Fruit fly (Drosophila melanogaster) whole organism, prepupa: Measurements from ENCODE around the gene glob2.

Experiments
- Blimp-1 ChIP-seq: fragments of 200-800 bp; sonication (Bioruptor generic); optimal IDR thresholded peaks from 3 replicates; lab custom pipeline; 2017; ENCODE audit warnings: missing biosample characterization, missing genetic modification characterization, mild to moderate bottlenecking, moderate library complexity, missing genetic modification reagents
- CG10631 ChIP-seq: fragments of 200-800 bp; sonication (Bioruptor generic); optimal IDR thresholded peaks from 2 replicates; lab custom pipeline; 2016; ENCODE audit warnings: missing biosample characterization, missing genetic modification characterization
- CG10669 ChIP-seq: fragments of 200-800 bp; sonication (Bioruptor generic); optimal IDR thresholded peaks from 3 replicates; lab custom pipeline; 2018; ENCODE audit warnings: missing biosample characterization, mild to moderate bottlenecking, missing genetic modification characterization, moderate library complexity
- CG11294 ChIP-seq: fragments of 200-800 bp; sonication (Bioruptor generic); IDR thresholded peaks from 2 replicates; pipeline ENCODE4 v1.3.6; 2022; ENCODE audit warnings: missing biosample characterization, missing genetic modification characterization
- CG1621 ChIP-seq: fragments of 200-800 bp; sonication (Bioruptor generic); optimal IDR thresholded peaks from 3 replicates; lab custom pipeline; 2018; ENCODE audit warnings: missing biosample characterization, mild to moderate bottlenecking, missing genetic modification characterization
- CG16779 ChIP-seq: fragments of 200-800 bp; sonication (Bioruptor generic); optimal IDR thresholded peaks from 3 replicates; lab custom pipeline; 2017; ENCODE audit warnings: missing biosample characterization, mild to moderate bottlenecking, missing genetic modification characterization
- CG3032 ChIP-seq: fragments of 200-800 bp; optimal IDR thresholded peaks from 2 replicates; lab custom pipeline; 2019; ENCODE audit warnings: missing biosample characterization, mild to moderate bottlenecking, missing genetic modification characterization, moderate library complexity
- CG34406 ChIP-seq: fragments of 200-800 bp; sonication (Bioruptor generic); optimal IDR thresholded peaks from 3 replicates; lab custom pipeline; 2016; ENCODE audit warnings: missing biosample characterization, missing genetic modification characterization
- CG4318 ChIP-seq: fragments of 200-800 bp; sonication (Bioruptor generic); optimal IDR thresholded peaks from 3 replicates; lab custom pipeline; 2017; ENCODE audit warnings: missing biosample characterization, mild to moderate bottlenecking, missing genetic modification characterization
- CG6163 ChIP-seq: fragments of 200-800 bp; sonication (Bioruptor generic); IDR thresholded peaks from 3 replicates; pipeline ENCODE4 v1.3.6; 2022; ENCODE audit warnings: missing biosample characterization, missing genetic modification characterization
- CG6276 ChIP-seq: fragments of 200-800 bp; sonication (Bioruptor generic); optimal IDR thresholded peaks from 2 replicates; lab custom pipeline; 2017; ENCODE audit warnings: missing biosample characterization, mild to moderate bottlenecking, missing genetic modification characterization
- CG6792 ChIP-seq: fragments of 200-800 bp; sonication (Bioruptor generic); optimal IDR thresholded peaks from 3 replicates; lab custom pipeline; 2016; ENCODE audit warnings: missing biosample characterization, missing genetic modification characterization
- CG6808 ChIP-seq: fragments of 200-800 bp; sonication (Bioruptor generic); optimal IDR thresholded peaks from 3 replicates; lab custom pipeline; 2017; ENCODE audit warnings: missing biosample characterization, missing genetic modification characterization, mild to moderate bottlenecking, moderate library complexity, missing genetic modification reagents
- CG8119 ChIP-seq: fragments of 200-800 bp; sonication (Bioruptor generic); IDR thresholded peaks from 3 replicates; pipeline ENCODE4 v1.3.6; 2022; ENCODE audit warnings: missing biosample characterization, missing genetic modification characterization
- CG8319 ChIP-seq: fragments of 200-800 bp; sonication (Bioruptor generic); optimal IDR thresholded peaks from 3 replicates; lab custom pipeline; 2016; ENCODE audit warnings: missing biosample characterization, missing genetic modification characterization
- CG8632 ChIP-seq: fragments of 200-800 bp; sonication (Bioruptor generic); optimal IDR thresholded peaks from 3 replicates; lab custom pipeline; 2016; ENCODE audit warnings: missing biosample characterization, missing genetic modification characterization
- CG9139 ChIP-seq: fragments of 200-800 bp; sonication (Bioruptor generic); optimal IDR thresholded peaks from 3 replicates; lab custom pipeline; 2017; ENCODE audit warnings: missing biosample characterization, mild to moderate bottlenecking, missing genetic modification characterization
- Eip75B ChIP-seq: fragments of 200-800 bp; sonication (Bioruptor generic); optimal IDR thresholded peaks from 3 replicates; lab custom pipeline; 2016; ENCODE audit warnings: missing biosample characterization, missing genetic modification characterization
- Eip78C ChIP-seq: fragments of 200-800 bp; sonication (Bioruptor generic); peaks from one replicate; lab custom pipeline; 2016; ENCODE audit warnings: missing biosample characterization, missing genetic modification characterization
- Eip93F ChIP-seq: fragments of 200-800 bp; sonication (Bioruptor generic); optimal IDR thresholded peaks from 2 replicates; lab custom pipeline; 2016; ENCODE audit warnings: missing biosample characterization, mild to moderate bottlenecking, missing genetic modification characterization
- Ets21C ChIP-seq: fragments of 200-800 bp; sonication (Bioruptor generic); optimal IDR thresholded peaks from 3 replicates; lab custom pipeline; 2016; ENCODE audit warnings: missing biosample characterization, missing genetic modification characterization
- Ets96B ChIP-seq: fragments of 200-800 bp; optimal IDR thresholded peaks from 2 replicates; lab custom pipeline; 2019; ENCODE audit warnings: missing biosample characterization, mild to moderate bottlenecking, missing genetic modification characterization, moderate library complexity
- Hr38 ChIP-seq: sonication (Bioruptor generic); optimal IDR thresholded peaks from 2 replicates; lab custom pipeline; 2016; ENCODE audit warnings: missing biosample characterization, missing genetic modification characterization
- Hr39 ChIP-seq: fragments of 200-800 bp; sonication (Bioruptor generic); optimal IDR thresholded peaks from 2 replicates; lab custom pipeline; 2016; ENCODE audit warnings: missing biosample characterization, missing genetic modification characterization
- Hr4 ChIP-seq: fragments of 200-800 bp; sonication (Bioruptor generic); optimal IDR thresholded peaks from 3 replicates; lab custom pipeline; 2016; ENCODE audit warnings: missing biosample characterization, missing genetic modification characterization
- Met ChIP-seq: fragments of 200-800 bp; sonication (Bioruptor generic); optimal IDR thresholded peaks from 3 replicates; lab custom pipeline; 2016; ENCODE audit warnings: missing biosample characterization, missing genetic modification characterization
- OdsH ChIP-seq: fragments of 200-800 bp; sonication (Bioruptor generic); optimal IDR thresholded peaks from 3 replicates; lab custom pipeline; 2016; ENCODE audit warnings: missing biosample characterization, missing genetic modification characterization
- Smox ChIP-seq: fragments of 200-800 bp; sonication (Bioruptor generic); optimal IDR thresholded peaks from 3 replicates; lab custom pipeline; 2016; ENCODE audit warnings: missing biosample characterization, missing genetic modification characterization
- achi ChIP-seq: fragments of 200-800 bp; sonication (Bioruptor generic); optimal IDR thresholded peaks from 3 replicates; lab custom pipeline; 2016; ENCODE audit warnings: missing biosample characterization, missing genetic modification characterization
- dac ChIP-seq: fragments of 200-800 bp; sonication (Bioruptor generic); optimal IDR thresholded peaks from 2 replicates; lab custom pipeline; 2017; ENCODE audit warnings: missing biosample characterization, mild to moderate bottlenecking, missing genetic modification characterization
- dsx ChIP-seq: fragments of 200-800 bp; optimal IDR thresholded peaks from 3 replicates; lab custom pipeline; 2019; ENCODE audit warnings: missing biosample characterization, mild to moderate bottlenecking, missing genetic modification characterization, moderate library complexity; ENCODE audit not compliant: poor library complexity, severe bottlenecking
- eg ChIP-seq: fragments of 200-800 bp; sonication (Bioruptor generic); IDR thresholded peaks from 3 replicates; pipeline ENCODE4 v1.3.6; 2022; ENCODE audit warnings: missing biosample characterization, missing genetic modification characterization
- fd85E ChIP-seq: fragments of 200-800 bp; sonication (Bioruptor generic); optimal IDR thresholded peaks from 3 replicates; lab custom pipeline; 2016; ENCODE audit warnings: missing biosample characterization, missing genetic modification characterization
- fkh ChIP-seq: fragments of 200-800 bp; sonication (Bioruptor generic); optimal IDR thresholded peaks from 3 replicates; lab custom pipeline; 2017; ENCODE audit warnings: missing biosample characterization, mild to moderate bottlenecking, missing genetic modification characterization, moderate library complexity
- lz ChIP-seq: fragments of 200-800 bp; sonication (Bioruptor generic); optimal IDR thresholded peaks from 3 replicates; lab custom pipeline; 2016; ENCODE audit warnings: missing biosample characterization, missing genetic modification characterization
- net ChIP-seq: fragments of 200-800 bp; sonication (Bioruptor generic); optimal IDR thresholded peaks from 3 replicates; lab custom pipeline; 2016; ENCODE audit warnings: missing biosample characterization, missing genetic modification characterization
- spab ChIP-seq: fragments of 200-800 bp; sonication (Bioruptor generic); optimal IDR thresholded peaks from 2 replicates; lab custom pipeline; 2017; ENCODE audit warnings: missing biosample characterization, mild to moderate bottlenecking, missing genetic modification characterization, missing genetic modification reagents
- ss ChIP-seq, 2 experiments: fragments of 200-800 bp; sonication (Bioruptor generic); optimal IDR thresholded peaks; 2 replicates in 1 of 2; 3 replicates in 1 of 2; lab custom pipeline; 2017 to 2018; ENCODE audit warnings: mild to moderate bottlenecking in 2 of 2, missing biosample characterization in 2 of 2, missing genetic modification characterization in 2 of 2, moderate library complexity in 1 of 2
- vri ChIP-seq: fragments of 200-800 bp; sonication (Bioruptor generic); optimal IDR thresholded peaks from 3 replicates; lab custom pipeline; 2016; ENCODE audit warnings: missing biosample characterization, mild to moderate bottlenecking, missing genetic modification characterization

Gene glob2

dm6 chr3R:6605142-6605541, 3.6 kb downstream of the glob2 start:
- TF ChIP-seq CG3032 (tag; lab: Kevin White, UChicago) (no peak), CG10669 (GFP tag; lab: Kevin White, UChicago) (no peak), Hr39 (GFP tag; lab: Kevin White, UChicago) (no peak), OdsH (no peak), dsx (GFP tag; lab: Kevin White, UChicago) (no peak)
- TF ChIP-seq, all 60 proteins: peak for 0

dm6 chr3R:6600942-6601341, 7.8 kb downstream of the glob2 start, which contains the start of gene CG31482:
Gene CG31482 (plus strand): TSS chr3R:6601242.
- TF ChIP-seq CG10631 (no peak), net (GFP tag; lab: Kevin White, UChicago) (no peak), Hr4 (no peak), CG6792 (GFP tag; lab: Kevin White, UChicago) (no peak), Smox (GFP tag; lab: Kevin White, UChicago) (no peak), CG8632 (no peak), Blimp-1 (no peak), lz (GFP tag; lab: Kevin White, UChicago) (no peak)

DNA sequence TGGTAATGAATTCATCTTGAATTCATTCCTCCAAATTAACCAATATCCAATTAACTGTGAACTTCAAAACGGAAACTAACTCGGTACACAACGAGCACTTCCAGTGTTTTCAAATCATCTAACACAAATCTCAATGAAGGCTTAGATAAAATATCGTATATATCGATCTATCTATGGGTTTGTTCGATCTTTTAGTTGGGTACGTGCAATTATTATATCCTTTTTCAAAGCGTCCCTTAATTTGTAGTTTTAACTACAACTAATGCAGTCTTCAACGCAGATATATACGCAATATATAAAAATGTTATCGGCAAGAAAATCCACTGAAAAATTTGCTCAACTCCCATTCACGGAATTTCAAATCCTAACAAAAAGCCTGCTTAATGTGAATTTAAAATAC, 10.8 kb downstream of the glob2 start, which contains the start of gene CG1138:
Gene CG1138, minus strand, starts transcription at position 101 of the 400 bp plus-strand sequence.
- TF ChIP-seq CG4318 (GFP tag; lab: Kevin White, UChicago) (no peak), Hr4 (no peak), dac (GFP tag; lab: Kevin White, UChicago) (no peak), CG34406 (GFP tag; lab: Kevin White, UChicago) (no peak), Eip78C (GFP tag; lab: Kevin White, UChicago) (no peak), dsx (GFP tag; lab: Kevin White, UChicago) (no peak), CG9139 (GFP tag; lab: Kevin White, UChicago) (no peak), fd85E (GFP tag; lab: Kevin White, UChicago) (no peak), Ets96B (tag; lab: Kevin White, UChicago) (no peak), spab (GFP tag; lab: Kevin White, UChicago) (no peak), ss (GFP tag; optimal IDR thresholded peaks at IDR 0.05; lab: Kevin White, UChicago) (no peak), CG16779 (tag; lab: Kevin White, UChicago) (no peak), CG10631 (no peak), CG1621 (tag; lab: Kevin White, UChicago) (no peak), Met (GFP tag; lab: Kevin White, UChicago) (no peak), CG6276 (GFP tag; lab: Kevin White, UChicago) (no peak), achi (GFP tag; lab: Kevin White, UChicago) (no peak), CG8319 (GFP tag; lab: Kevin White, UChicago) (no peak)

dm6 chr3R:6593068-6593567, 15.6 kb downstream of the glob2 start, which contains the start of gene dpr11:
Gene dpr11 (minus strand): TSS chr3R:6593330.
- TF ChIP-seq fkh = no peak
- TF ChIP-seq CG16779 (tag; lab: Kevin White, UChicago) = no peak
- no peak for TF ChIP-seq Eip93F (GFP tag; lab: Kevin White, UChicago)
- no peak for TF ChIP-seq CG8119 (GFP tag; lab: Robert Waterston, UW)
- no peak for TF ChIP-seq achi (GFP tag; lab: Kevin White, UChicago)
- TF ChIP-seq dac (GFP tag; lab: Kevin White, UChicago) = no peak
- no peak for TF ChIP-seq CG1621 (tag; lab: Kevin White, UChicago)
- no peak for TF ChIP-seq eg
- no peak for TF ChIP-seq Hr38
- TF ChIP-seq Hr4 = no peak
- TF ChIP-seq, all 60 proteins: peak for 0

dm6 chr3R:6580484-6580883, 28.2 kb downstream of the glob2 start, which contains the start of gene CG2336:
Gene CG2336 (plus strand): TSS chr3R:6580784.
- TF ChIP-seq Ets21C (GFP tag; lab: Kevin White, UChicago) (no peak), vri (GFP tag; lab: Kevin White, UChicago) (no peak), Hr39 (GFP tag; lab: Kevin White, UChicago) (no peak), net (GFP tag; lab: Kevin White, UChicago) (no peak), achi (GFP tag; lab: Kevin White, UChicago) (no peak), CG1621 (tag; lab: Kevin White, UChicago) (no peak), Eip75B (no peak), CG8119 (GFP tag; lab: Robert Waterston, UW) (no peak), CG6163 (GFP tag; lab: Robert Waterston, UW) (no peak), CG6808 (GFP tag; lab: Kevin White, UChicago) (no peak), CG8319 (GFP tag; lab: Kevin White, UChicago) (no peak), CG6792 (GFP tag; lab: Kevin White, UChicago) (no peak), CG11294 (no peak), Blimp-1 (no peak)
- TF ChIP-seq, all 60 proteins: peak for 0
